Worm (Caenorhabditis elegans): ENCODE data around the gene F08F8.11.

The F08F8.11 gene

DNA sequence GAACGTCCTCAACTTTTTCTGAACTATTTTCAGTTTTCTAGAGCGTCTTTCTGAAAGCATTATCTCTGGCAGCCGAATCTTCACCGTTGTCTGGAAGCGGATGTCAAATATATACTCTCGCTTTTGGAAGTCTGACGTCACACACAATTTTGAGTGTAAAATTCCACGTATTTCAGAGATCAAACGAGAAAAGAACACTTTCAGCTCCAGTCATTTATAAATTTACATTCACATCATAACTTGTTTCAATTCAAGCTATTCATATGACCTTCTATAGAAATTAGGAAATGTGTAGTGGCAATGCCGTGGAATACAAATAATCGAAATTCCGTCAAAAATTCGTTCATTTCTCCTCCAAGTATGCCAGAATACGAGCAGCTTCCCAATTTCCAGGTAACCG is at the start of gene F08F8.11:
F08F8.11 (plus strand) TSS at position 301 of the 400 bp plus-strand sequence.
- no peak for TF ChIP-seq unc-62 (GFP tag; optimal IDR thresholded peaks at IDR 0.05)

DNA sequence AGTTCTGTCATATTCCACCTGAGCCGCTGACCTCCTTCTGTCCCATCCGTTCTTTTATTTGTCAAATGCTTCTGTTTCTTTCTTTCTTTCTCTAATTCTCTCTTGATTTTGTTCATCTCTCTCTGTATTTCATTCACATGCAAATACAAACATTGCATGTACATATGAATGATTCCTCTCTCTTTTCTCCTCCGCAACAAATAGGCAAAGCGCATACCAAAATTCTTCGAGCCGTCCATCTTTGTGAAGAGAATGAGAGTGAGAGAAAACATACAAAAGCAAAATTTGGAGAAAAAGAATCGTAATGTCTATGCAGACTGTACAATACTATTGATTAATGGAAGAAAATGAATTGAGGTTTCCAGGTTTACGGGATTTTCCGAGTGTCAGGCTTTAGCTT is 48.3 kb upstream of the F08F8.11 start:
- TF ChIP-seq unc-62 (GFP tag; optimal IDR thresholded peaks at IDR 0.05) = no peak

DNA sequence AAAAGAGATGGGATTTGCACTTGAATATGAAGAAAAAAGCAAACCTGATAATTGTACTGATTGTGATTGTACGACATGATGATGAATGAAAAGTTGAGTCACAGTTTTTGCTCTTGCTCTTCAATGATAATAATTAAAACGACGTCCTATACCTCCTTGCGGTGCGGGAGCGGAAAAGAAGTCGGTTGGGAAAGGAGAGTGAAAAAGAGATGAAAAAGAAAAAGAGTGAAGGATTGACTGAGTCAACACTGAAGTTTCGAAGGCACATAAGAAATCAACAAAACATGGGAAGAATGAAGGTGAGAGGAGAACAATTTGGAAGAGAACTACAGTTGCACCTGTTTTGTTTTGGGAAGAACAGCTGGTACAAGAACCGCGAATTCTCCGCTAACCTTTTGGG is 46.3 kb upstream of the F08F8.11 start, which contains the start of gene F56C9.8:
F56C9.8 (minus strand) TSS at position 120 of the 400 bp plus-strand sequence.
- no peak for TF ChIP-seq unc-62 (GFP tag; optimal IDR thresholded peaks at IDR 0.05)

DNA sequence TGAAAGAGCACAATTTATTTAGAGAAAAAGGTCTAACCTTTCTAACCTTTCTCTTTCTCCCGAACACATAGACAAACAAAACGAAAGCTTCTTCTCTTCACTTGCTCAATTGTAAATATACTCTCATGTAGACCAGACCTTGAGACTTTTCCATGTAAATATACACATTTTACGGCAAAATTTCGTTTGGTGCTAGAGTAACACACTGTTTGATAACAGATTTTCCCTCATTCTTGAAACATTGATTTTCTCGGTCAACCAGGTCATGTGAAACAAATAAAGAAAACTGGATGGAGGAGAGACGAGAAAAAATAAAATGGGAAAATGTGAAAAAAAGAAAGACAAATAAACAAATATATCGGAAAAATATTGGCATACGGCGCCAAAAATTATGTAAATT is 43.7 kb upstream of the F08F8.11 start:
- TF ChIP-seq unc-62 (GFP tag; optimal IDR thresholded peaks at IDR 0.05) = no peak

DNA sequence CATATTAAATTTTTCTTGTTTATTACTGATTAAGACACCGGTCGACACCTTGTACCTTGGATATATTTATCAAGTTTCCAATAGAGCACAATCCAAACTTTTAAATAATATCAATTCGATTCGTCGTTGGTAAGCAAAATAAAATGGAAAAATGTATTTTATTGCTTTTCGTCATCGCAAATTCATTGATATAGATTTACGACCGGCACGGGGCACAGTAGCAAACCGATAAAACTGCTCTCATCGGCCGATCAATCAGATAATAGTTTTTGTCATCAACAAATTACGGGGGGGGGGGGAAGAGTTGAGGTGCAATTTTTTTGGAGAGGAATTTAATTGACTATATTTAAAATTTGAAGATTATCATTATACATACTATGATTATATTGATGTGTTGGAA is 42.4 kb upstream of the F08F8.11 start:
- no peak for TF ChIP-seq unc-62 (GFP tag; optimal IDR thresholded peaks at IDR 0.05)

DNA sequence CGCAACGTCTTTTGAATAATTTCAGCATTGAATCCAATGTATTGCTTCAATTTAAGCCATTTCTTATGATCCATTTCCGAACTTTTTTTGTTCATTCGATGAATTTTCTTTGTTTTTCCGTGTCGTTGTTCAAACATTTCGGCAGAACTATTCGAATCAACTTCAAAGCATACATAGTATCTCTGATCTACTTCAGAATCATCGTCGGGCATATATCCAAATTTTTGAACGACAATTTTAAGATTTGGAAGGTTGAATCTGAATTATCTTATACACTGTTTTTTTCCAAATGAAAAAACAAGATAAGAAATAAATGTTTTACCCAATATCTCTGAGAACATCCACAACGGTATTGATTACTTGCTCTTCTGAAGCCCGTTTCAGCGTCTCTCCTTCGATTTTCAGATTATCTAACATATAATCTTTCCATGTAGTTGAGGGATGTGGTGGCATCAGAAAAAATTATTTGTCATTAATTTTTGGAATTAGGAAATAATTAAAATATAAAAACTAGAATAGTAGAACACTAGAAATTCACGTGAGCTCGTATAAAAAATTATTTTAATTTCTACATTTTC is 36.5 kb upstream of the F08F8.11 start, which contains the start of gene lab-2:
lab-2 (minus strand) TSS at position 453 of the 578 bp plus-strand sequence.
- TF ChIP-seq unc-62 (GFP tag; optimal IDR thresholded peaks at IDR 0.05) = no peak

DNA sequence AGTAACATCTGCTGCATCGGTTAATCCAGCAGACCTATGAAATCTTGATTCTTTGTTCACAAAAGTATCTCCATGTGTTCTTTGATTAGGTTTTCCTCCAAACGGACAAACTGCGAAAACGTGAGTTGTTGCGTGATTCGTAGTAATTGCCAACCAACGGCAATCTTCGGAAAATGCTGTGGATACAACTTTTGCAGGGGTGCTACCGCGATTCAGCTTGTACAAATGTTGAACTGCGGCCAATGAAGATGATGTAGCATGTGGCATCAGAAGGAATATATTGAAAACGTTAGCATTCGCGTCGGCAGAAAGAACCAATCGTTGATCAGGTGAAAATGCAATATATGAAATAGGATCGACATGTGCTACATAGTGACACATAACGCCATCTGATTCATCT is 34.0 kb upstream of the F08F8.11 start:
- TF ChIP-seq unc-62 (GFP tag; optimal IDR thresholded peaks at IDR 0.05) = no peak

DNA sequence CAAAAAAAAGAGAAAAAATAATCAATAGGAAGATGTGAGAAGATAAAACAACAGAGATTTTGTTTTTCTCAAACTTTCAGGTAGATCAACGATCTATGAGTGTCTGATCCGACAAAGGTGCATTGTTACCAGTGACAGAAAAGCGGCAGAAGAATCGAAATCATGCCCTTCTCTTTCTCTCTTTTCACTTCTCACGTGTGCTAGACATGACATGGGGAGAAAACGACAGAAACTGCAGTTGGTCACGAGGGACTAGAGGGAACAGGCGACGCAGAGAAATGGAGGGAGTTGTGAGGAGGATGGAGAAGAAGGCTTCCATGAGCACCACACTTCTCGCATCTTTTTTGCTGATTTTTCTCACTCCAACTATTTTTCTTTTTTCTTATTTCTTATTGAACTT is 30.5 kb upstream of the F08F8.11 start, which contains the start of gene F56C9.10:
F56C9.10 (minus strand) TSS at position 97 of the 400 bp plus-strand sequence.
- TF ChIP-seq unc-62 (GFP tag; optimal IDR thresholded peaks at IDR 0.05) = no peak

DNA sequence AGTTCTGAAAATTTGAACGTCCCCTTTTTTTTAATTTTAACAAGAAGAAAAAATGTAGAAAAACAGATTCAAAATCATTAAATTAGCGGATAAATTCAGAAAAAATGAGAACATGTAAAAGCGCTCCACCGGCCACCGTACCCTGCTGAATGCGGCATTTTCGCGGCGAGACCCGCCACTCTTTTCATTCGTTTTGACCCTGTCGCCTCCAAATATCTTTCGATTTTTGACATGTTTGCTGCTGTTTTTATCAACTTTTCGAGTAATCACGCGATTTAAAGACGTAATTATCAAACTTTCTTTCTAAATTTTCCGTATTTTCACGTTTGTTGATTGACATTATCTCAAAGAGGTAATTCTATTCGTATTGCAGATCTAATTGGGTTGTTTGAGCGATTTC is 29.5 kb upstream of the F08F8.11 start, which contains the start of gene gsp-2:
gsp-2 (plus strand) TSS at position 374 of the 400 bp plus-strand sequence.
- no peak for TF ChIP-seq unc-62 (GFP tag; optimal IDR thresholded peaks at IDR 0.05)

DNA sequence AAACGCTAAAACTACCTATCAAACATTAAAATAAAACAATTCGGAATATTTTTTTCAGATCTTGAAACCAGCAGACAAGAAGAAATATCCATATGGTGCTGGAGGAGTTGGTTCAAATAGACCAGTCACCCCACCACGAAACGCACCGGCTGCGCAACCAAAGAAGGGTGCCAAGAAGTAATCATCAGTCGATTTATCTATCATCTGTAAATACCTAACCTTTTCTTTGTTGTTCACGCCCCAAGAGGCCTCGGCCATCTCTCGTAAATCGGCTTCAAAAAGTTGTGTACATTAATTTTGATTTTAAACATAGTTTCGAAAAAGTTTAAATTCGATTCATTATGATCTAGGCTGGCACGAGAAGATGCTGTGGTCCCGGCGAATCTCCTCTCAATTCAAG is 27.7 kb upstream of the F08F8.11 start:
- TF ChIP-seq unc-62 (GFP tag; optimal IDR thresholded peaks at IDR 0.05) = no peak

DNA sequence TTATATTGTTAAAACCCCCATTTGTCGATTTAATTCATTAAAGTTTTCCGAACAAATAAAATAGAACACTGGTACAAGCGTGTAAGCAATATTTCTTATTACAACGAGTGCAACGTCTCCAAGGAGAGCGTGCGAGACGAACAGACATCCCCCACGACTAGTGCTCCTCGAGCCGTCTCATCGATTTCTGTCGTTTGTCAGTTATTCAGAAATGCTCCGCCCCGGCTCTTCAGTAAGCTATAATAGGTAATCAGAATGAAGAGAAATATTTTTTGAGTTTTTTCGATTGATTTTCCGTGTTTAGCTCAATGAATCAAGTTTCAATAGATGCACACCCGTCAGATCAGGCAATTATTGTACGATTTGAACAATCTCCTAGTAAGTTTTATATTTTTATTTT is 27.0 kb upstream of the F08F8.11 start, which contains the start of gene kap-1:
kap-1 (plus strand) TSS at position 143 of the 400 bp plus-strand sequence.
- TF ChIP-seq unc-62 (GFP tag; optimal IDR thresholded peaks at IDR 0.05) = no peak

DNA sequence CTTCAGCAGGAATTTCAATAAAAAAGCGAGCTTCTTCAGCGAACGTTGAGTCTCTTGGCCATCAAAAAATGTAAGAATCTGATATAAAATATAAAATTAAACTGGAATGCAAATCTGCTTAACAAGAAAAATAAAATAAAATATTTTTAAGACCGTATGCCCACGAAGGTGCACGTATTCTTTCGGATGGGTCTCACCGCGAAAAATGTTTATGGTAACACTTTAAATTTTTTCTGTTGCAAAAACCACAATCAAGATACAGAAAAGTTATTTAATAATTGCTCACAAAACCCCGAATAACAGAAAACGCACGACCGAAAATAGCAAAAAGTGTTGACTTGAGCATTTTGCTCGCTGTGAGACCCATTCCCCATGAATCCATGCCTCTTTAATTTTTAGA is 26.6 kb upstream of the F08F8.11 start:
- TF ChIP-seq unc-62 (GFP tag; optimal IDR thresholded peaks at IDR 0.05) = no peak

DNA sequence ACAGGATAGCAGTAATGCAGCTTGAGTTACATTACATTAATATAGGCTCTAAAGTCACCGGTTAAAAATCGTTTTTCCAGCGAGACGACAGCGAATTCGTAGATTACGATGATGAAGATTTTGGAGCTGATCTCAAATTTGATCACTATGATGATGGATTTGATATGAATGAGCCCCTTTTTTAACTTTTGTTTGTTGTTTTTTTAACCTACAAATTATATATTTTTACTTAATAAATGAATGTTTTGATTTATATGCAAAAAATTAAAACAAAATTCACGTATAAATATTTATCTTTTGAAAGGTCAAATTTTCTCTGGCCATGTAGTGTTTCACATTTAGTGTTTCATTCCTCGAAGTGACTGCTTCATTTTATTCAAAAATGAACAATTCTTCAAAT is 22.3 kb upstream of the F08F8.11 start, which contains the start of gene F08F8.6:
F08F8.6 (plus strand) TSS at position 301 of the 400 bp plus-strand sequence.
- TF ChIP-seq unc-62 (GFP tag; optimal IDR thresholded peaks at IDR 0.05) = no peak

DNA sequence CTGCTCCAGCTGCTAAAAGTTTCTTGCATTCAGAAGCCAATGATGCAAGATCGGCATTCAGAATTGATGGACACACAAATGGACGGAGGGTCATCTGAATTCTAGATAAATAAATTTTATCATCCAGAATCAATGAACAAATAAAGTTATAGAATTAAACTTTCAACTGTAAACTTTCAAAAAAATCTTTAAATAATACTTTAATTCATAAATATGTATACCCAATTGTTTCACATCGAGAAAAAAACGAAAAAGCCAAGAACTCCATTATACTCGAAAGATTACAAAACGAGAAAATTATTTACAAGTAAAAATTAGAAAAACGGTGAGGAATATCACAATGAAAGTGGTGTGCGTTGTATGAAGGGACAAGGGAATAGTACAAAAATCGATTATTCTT is 18.7 kb upstream of the F08F8.11 start, which contains the start of gene F08F8.7:
F08F8.7 (minus strand) TSS at position 101 of the 400 bp plus-strand sequence.
- TF ChIP-seq unc-62 (GFP tag; optimal IDR thresholded peaks at IDR 0.05) = no peak

DNA sequence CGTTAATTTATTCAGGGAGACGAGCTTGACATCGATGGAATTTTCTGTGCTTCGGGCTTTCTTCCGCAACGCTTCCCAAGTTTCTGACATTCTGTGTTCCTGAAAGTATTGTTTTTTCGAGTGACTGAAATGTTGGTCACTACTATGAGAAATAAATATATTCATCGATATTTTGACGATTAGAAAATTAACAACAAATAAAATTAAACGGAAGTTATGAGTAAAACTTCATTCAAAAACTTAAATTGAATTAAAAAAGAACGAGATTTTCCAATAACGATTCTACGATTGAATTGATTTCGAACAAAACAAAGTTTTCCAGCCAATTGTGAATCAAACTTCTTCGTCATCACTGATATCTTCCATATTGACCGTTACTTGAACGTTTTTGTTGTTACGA is 16.6 kb upstream of the F08F8.11 start, which contains the start of gene gos-28:
gos-28 (minus strand) TSS at position 101 of the 400 bp plus-strand sequence.
- TF ChIP-seq unc-62 (GFP tag; optimal IDR thresholded peaks at IDR 0.05) = no peak

DNA sequence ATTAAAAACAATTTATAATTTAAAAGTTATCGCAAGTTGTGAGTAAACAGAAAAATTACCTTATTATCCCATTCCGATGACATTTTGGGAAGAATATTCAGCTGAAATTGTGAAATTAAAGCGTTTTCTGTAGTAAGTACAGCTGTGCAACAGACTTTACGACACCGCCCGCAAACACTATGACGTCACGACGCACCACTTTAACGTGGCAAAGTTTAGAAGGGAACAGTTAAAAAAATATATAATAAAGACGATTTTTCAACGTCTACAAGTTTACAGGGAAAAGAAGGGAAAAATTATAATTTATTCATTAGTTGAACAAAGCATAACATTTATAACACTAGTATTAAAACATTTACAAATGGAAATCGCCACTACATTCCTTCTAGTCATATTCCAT is 11.8 kb upstream of the F08F8.11 start, which contains the start of gene F08F8.9:
F08F8.9 (minus strand) TSS at position 101 of the 400 bp plus-strand sequence.
- no peak for TF ChIP-seq unc-62 (GFP tag; optimal IDR thresholded peaks at IDR 0.05)

DNA sequence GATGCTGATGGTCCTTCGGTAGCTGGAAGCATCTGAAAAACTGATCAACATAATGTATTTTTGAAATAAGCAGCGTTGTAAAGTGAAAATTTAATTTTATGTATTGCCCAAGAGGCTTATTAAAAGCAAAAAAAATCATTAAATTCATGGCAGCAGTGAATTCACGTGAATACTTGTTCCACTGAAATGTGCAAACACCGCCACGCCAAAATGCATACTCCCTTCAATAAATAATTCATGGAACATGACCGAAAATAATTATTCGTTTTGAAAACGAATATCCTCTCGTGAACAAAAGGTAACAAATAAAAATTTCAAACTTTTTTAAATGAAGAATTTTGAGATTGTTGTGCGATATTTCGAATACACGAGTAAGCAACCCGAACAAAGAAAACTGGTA is 8.3 kb upstream of the F08F8.11 start, which contains the start of gene F08F8.10:
F08F8.10 (minus strand) TSS at position 38 of the 400 bp plus-strand sequence.
- no peak for TF ChIP-seq unc-62 (GFP tag; optimal IDR thresholded peaks at IDR 0.05)

Measured in whole organism, dauer.